Worm (Caenorhabditis elegans) whole organism, L2 larva: ENCODE measurements around the gene srg-4.

Experiments
- F13H6.1 ChIP-seq: sonication (generic microtip); optimal IDR thresholded peaks from 2 replicates; lab custom pipeline; 2016; ENCODE audit warnings: missing genetic modification characterization, missing compliant biosample characterization
- R02D3.7 ChIP-seq: fragments of 150-350 bp; optimal IDR thresholded peaks from 2 replicates; lab custom pipeline; 2014; ENCODE audit warnings: missing biosample characterization, missing genetic modification characterization
- Y55F3AM.14 ChIP-seq: fragments of 200-800 bp; sonication (Bioruptor generic); optimal IDR thresholded peaks from 2 replicates; lab custom pipeline; 2018; ENCODE audit warnings: mild to moderate bottlenecking, missing genetic modification characterization, missing compliant biosample characterization
- aly-2 ChIP-seq: fragments of 150-350 bp; optimal IDR thresholded peaks from 2 replicates; lab custom pipeline; 2014; ENCODE audit warnings: missing biosample characterization, missing genetic modification characterization
- blmp-1 ChIP-seq: sonication (generic microtip); optimal IDR thresholded peaks from 2 replicates; lab custom pipeline; 2017; ENCODE audit warnings: missing genetic modification characterization, mild to moderate bottlenecking, missing compliant biosample characterization, antibody characterized with exemption, moderate library complexity; ENCODE audit not compliant: insufficient read depth
- ceh-82 ChIP-seq: fragments of 150-350 bp; optimal IDR thresholded peaks from 2 replicates; lab custom pipeline; 2014; ENCODE audit warnings: missing biosample characterization, missing genetic modification characterization
- crh-2 ChIP-seq: sonication (generic microtip); optimal IDR thresholded peaks from 2 replicates; lab custom pipeline; 2017; ENCODE audit warnings: missing biosample characterization, missing genetic modification characterization
- dmd-4 ChIP-seq: sonication (generic microtip); optimal IDR thresholded peaks from 2 replicates; lab custom pipeline; 2017; ENCODE audit warnings: missing biosample characterization, missing genetic modification characterization
- elt-1 ChIP-seq: fragments of 150-350 bp; optimal IDR thresholded peaks from 2 replicates; lab custom pipeline; 2014; ENCODE audit warnings: missing biosample characterization, missing genetic modification characterization
- elt-3 ChIP-seq: sonication (generic microtip); optimal IDR thresholded peaks from 2 replicates; lab custom pipeline; 2017; ENCODE audit warnings: missing biosample characterization, missing genetic modification characterization
- gmeb-1 ChIP-seq: fragments of 150-350 bp; optimal IDR thresholded peaks from 2 replicates; lab custom pipeline; 2014; ENCODE audit warnings: missing biosample characterization, missing genetic modification characterization
- lin-11 ChIP-seq: fragments of 150-350 bp; sonication (generic microtip); optimal IDR thresholded peaks from 2 replicates; lab custom pipeline; 2014; ENCODE audit warnings: missing biosample characterization, missing genetic modification characterization, inconsistent platforms, mixed read lengths
- lin-39 ChIP-seq: fragments of 150-350 bp; optimal IDR thresholded peaks from 2 replicates; lab custom pipeline; 2014; ENCODE audit warnings: missing biosample characterization, missing genetic modification reagents, missing genetic modification characterization
- mab-5 ChIP-seq: fragments of 150-350 bp; optimal IDR thresholded peaks from 2 replicates; lab custom pipeline; 2014; ENCODE audit warnings: missing biosample characterization, missing genetic modification characterization
- mbf-1 ChIP-seq: sonication (generic microtip); optimal IDR thresholded peaks from 2 replicates; lab custom pipeline; 2017; ENCODE audit warnings: missing biosample characterization, missing genetic modification characterization
- mdl-1 ChIP-seq, 2 experiments: fragments of 150-350 bp in 1 of 2; sonication (generic microtip) in 1 of 2; optimal IDR thresholded peaks; 2 replicates each; lab custom pipeline; 2017; ENCODE audit warnings: missing biosample characterization in 2 of 2, missing genetic modification characterization in 2 of 2
- nhr-10 ChIP-seq: sonication (generic microtip); optimal IDR thresholded peaks from 2 replicates; lab custom pipeline; 2017; ENCODE audit warnings: missing biosample characterization, missing genetic modification characterization
- nhr-12 ChIP-seq: fragments of 150-350 bp; optimal IDR thresholded peaks from 2 replicates; lab custom pipeline; 2014; ENCODE audit warnings: missing biosample characterization, missing genetic modification characterization
- nhr-129 ChIP-seq: fragments of 150-350 bp; optimal IDR thresholded peaks from 2 replicates; lab custom pipeline; 2014; ENCODE audit warnings: missing biosample characterization, missing genetic modification characterization
- nhr-21 ChIP-seq: fragments of 150-350 bp; optimal IDR thresholded peaks from 2 replicates; lab custom pipeline; 2014; ENCODE audit warnings: missing biosample characterization, missing genetic modification characterization
- nhr-25 ChIP-seq: fragments of 150-350 bp; sonication (generic microtip); optimal IDR thresholded peaks from 3 replicates; lab custom pipeline; 2014; ENCODE audit warnings: missing biosample characterization, missing genetic modification characterization
- nhr-77 ChIP-seq: fragments of 150-350 bp; optimal IDR thresholded peaks from 2 replicates; lab custom pipeline; 2014; ENCODE audit warnings: missing biosample characterization, missing genetic modification characterization
- peb-1 ChIP-seq: fragments of 150-350 bp; optimal IDR thresholded peaks from 2 replicates; lab custom pipeline; 2014; ENCODE audit warnings: missing biosample characterization, missing genetic modification characterization
- sem-4 ChIP-seq: fragments of 150-350 bp; optimal IDR thresholded peaks from 2 replicates; lab custom pipeline; 2014; ENCODE audit warnings: missing biosample characterization, missing genetic modification reagents, missing genetic modification characterization
- sma-9 ChIP-seq, 2 experiments: fragments of 150-350 bp in 1 of 2; sonication (generic microtip) in 1 of 2; optimal IDR thresholded peaks; 2 replicates each; lab custom pipeline; 2014 to 2016; ENCODE audit warnings: missing genetic modification characterization in 2 of 2, mild to moderate bottlenecking in 1 of 2, missing biosample characterization in 1 of 2, missing compliant biosample characterization in 1 of 2, missing genetic modification reagents in 1 of 2, moderate library complexity in 1 of 2
- unc-39 ChIP-seq: fragments of 150-350 bp; optimal IDR thresholded peaks from 2 replicates; lab custom pipeline; 2014; ENCODE audit warnings: missing biosample characterization, missing genetic modification characterization
- unc-55 ChIP-seq: fragments of 150-350 bp; sonication (generic microtip); optimal IDR thresholded peaks from 3 replicates; lab custom pipeline; 2014; ENCODE audit warnings: missing biosample characterization, missing genetic modification reagents, missing genetic modification characterization
- unc-62 ChIP-seq: fragments of 150-350 bp; optimal IDR thresholded peaks from 2 replicates; lab custom pipeline; 2014; ENCODE audit warnings: missing biosample characterization, missing genetic modification reagents, missing genetic modification characterization
- ztf-1 ChIP-seq: fragments of 200-800 bp; sonication (Bioruptor generic); conservative IDR thresholded peaks from 2 replicates; pipeline ENCODE4 v1.3.6; 2022; ENCODE audit warnings: missing genetic modification characterization, missing compliant biosample characterization
- ztf-4 ChIP-seq: fragments of 150-350 bp; optimal IDR thresholded peaks from 2 replicates; lab custom pipeline; 2014; ENCODE audit warnings: missing biosample characterization, missing genetic modification characterization

Gene srg-4

ce11 chrIII:6230870-6231269, 31.0 kb downstream of the srg-4 start, which contains the start of gene esyt-2:
TSS of gene esyt-2 (minus strand) at chrIII:6230970.
- no peak for TF ChIP-seq nhr-10 (tag; lab: Kevin White, UChicago)
- TF ChIP-seq dmd-4 (tag; lab: Kevin White, UChicago) = no peak
- no peak for TF ChIP-seq gmeb-1
- no peak for TF ChIP-seq ztf-1 (GFP tag; lab: Robert Waterston, UW)
- TF ChIP-seq unc-55 = no peak
- no peak for TF ChIP-seq unc-39 (tag; lab: Kevin White, UChicago)
- no peak for TF ChIP-seq unc-62 (GFP tag; lab: Kevin White, UChicago)

ce11 chrIII:6221403-6221802, 40.5 kb downstream of the srg-4 start:
- TF ChIP-seq sma-9 (GFP tag; optimal IDR thresholded peaks at IDR 0.05; lab: Kevin White, UChicago) = no peak
- no peak for TF ChIP-seq sma-9 (tag; optimal IDR thresholded peaks at IDR 0.05; lab: Kevin White, UChicago)
- TF ChIP-seq nhr-77 = no peak
- TF ChIP-seq mbf-1 (tag; lab: Kevin White, UChicago) = no peak
- TF ChIP-seq unc-55 = peak; percentile 8

ce11 chrIII:6216833-6217466, 44.9 kb downstream of the srg-4 start, which contains the start of gene hot-4:
TSS of gene hot-4 (plus strand) at chrIII:6217416.
- no peak for TF ChIP-seq nhr-21 (tag; lab: Kevin White, UChicago)
- no peak for TF ChIP-seq Y55F3AM.14
- TF ChIP-seq mab-5 (tag; lab: Kevin White, UChicago) = no peak
- TF ChIP-seq ztf-4 = no peak
- TF ChIP-seq elt-3 (tag; lab: Kevin White, UChicago) = no peak
- TF ChIP-seq blmp-1 (tag; lab: Kevin White, UChicago) = no peak
- no peak for TF ChIP-seq lin-39 (tag; lab: Kevin White, UChicago)
- no peak for TF ChIP-seq aly-2
- no peak for TF ChIP-seq ceh-82 (tag; lab: Kevin White, UChicago)
- TF ChIP-seq unc-62 (GFP tag; lab: Kevin White, UChicago) = no peak
- TF ChIP-seq dmd-4 (tag; lab: Kevin White, UChicago) = no peak
- TF ChIP-seq nhr-129 = no peak
- no peak for TF ChIP-seq sem-4 (tag; lab: Kevin White, UChicago)
- TF ChIP-seq elt-1 (tag; lab: Kevin White, UChicago) = no peak
- no peak for TF ChIP-seq lin-11 (tag; lab: Kevin White, UChicago)
- TF ChIP-seq peb-1 (tag; lab: Kevin White, UChicago) = no peak
- TF ChIP-seq crh-2 (tag; lab: Kevin White, UChicago) = no peak
- TF ChIP-seq, all 48 proteins: peak for 0

- TF ChIP-seq peb-1 (tag; lab: Kevin White, UChicago) (no peak), nhr-21 (tag; lab: Kevin White, UChicago) (peak; percentile 57), nhr-25 (tag; lab: Kevin White, UChicago) (no peak), sma-9 (GFP tag; optimal IDR thresholded peaks at IDR 0.05; lab: Kevin White, UChicago) (peak; percentile 56), sma-9 (tag; optimal IDR thresholded peaks at IDR 0.05; lab: Kevin White, UChicago) (no peak), Y55F3AM.14 (no peak), blmp-1 (tag; lab: Kevin White, UChicago) (peak; percentile 41)
Observed at ce11 chrIII:6215943-6216342, 45.9 kb downstream of the srg-4 start.

ce11 chrIII:6215476-6215875, 46.4 kb downstream of the srg-4 start, which contains the start of gene C23G10.11:
TSS of gene C23G10.11 (minus strand) at chrIII:6215576.
- TF ChIP-seq nhr-25 (tag; lab: Kevin White, UChicago) (no peak), gmeb-1 (no peak), crh-2 (tag; lab: Kevin White, UChicago) (no peak), ztf-1 (GFP tag; lab: Robert Waterston, UW) (no peak), nhr-77 (no peak), blmp-1 (tag; lab: Kevin White, UChicago) (no peak)

- TF ChIP-seq gmeb-1 = no peak
- no peak for TF ChIP-seq mbf-1 (tag; lab: Kevin White, UChicago)
- no peak for TF ChIP-seq nhr-12 (tag; lab: Kevin White, UChicago)
- no peak for TF ChIP-seq Y55F3AM.14
- no peak for TF ChIP-seq mdl-1 (tag; optimal IDR thresholded peaks at IDR 0.05; lab: Kevin White, UChicago)
- TF ChIP-seq unc-39 (tag; lab: Kevin White, UChicago) = no peak
- no peak for TF ChIP-seq R02D3.7 (tag; lab: Kevin White, UChicago)
- TF ChIP-seq F13H6.1 (tag; lab: Kevin White, UChicago) = no peak
- TF ChIP-seq mab-5 (tag; lab: Kevin White, UChicago) = no peak
Observed at ce11 chrIII:6213915-6214314, 48.0 kb downstream of the srg-4 start, which contains the start of gene C23G10.10. TSS of gene C23G10.10 (minus strand) at chrIII:6214015.
